Fruit fly (Drosophila melanogaster): ENCODE results near the gene RpS4.

RpS4 gene

dm6 chr3L:13021727-13022126 is 19.8 kb upstream of the RpS4 start (continued):
- no peak for TF ChIP-seq crol (GFP tag; IDR thresholded peaks at IDR 0.05)
- no peak for TF ChIP-seq bigmax (GFP tag; optimal IDR thresholded peaks at IDR 0.05)
- no peak for TF ChIP-seq CG2116 (GFP tag; optimal IDR thresholded peaks at IDR 0.05)
- peak; percentile 10 for TF ChIP-seq phol (tag; optimal IDR thresholded peaks at IDR 0.05)
- peak; percentile 26 for TF ChIP-seq en (GFP tag; optimal IDR thresholded peaks at IDR 0.05)
- peak; percentile 30 for TF ChIP-seq lab (GFP tag; optimal IDR thresholded peaks at IDR 0.05)
- TF ChIP-seq Fer2 (tag; optimal IDR thresholded peaks at IDR 0.05): no peak
- TF ChIP-seq Fer3 (tag; optimal IDR thresholded peaks at IDR 0.05): peak; percentile 19
- no peak for TF ChIP-seq Pdp1 (GFP tag; optimal IDR thresholded peaks at IDR 0.05)
- TF ChIP-seq grau (tag; optimal IDR thresholded peaks at IDR 0.05): peak; percentile 34
- no peak for TF ChIP-seq Ets97D (GFP tag; optimal IDR thresholded peaks at IDR 0.05)
- no peak for TF ChIP-seq corto (GFP tag; optimal IDR thresholded peaks at IDR 0.05)
- TF ChIP-seq CG11247 (GFP tag; IDR thresholded peaks at IDR 0.05): 0 out of 2 replicates have a peak, but pooled peaks have one; percentile 33
- peak; percentile 5 for TF ChIP-seq CG1233 (GFP tag; optimal IDR thresholded peaks at IDR 0.05)
- TF ChIP-seq pnt (GFP tag; optimal IDR thresholded peaks at IDR 0.05): no peak
- no peak for TF ChIP-seq h (optimal IDR thresholded peaks at IDR 0.05)
- TF ChIP-seq MESR4 (GFP tag; optimal IDR thresholded peaks at IDR 0.05): no peak
- TF ChIP-seq mam (GFP tag; optimal IDR thresholded peaks at IDR 0.05): peak; percentile 42
- no peak for TF ChIP-seq CG14710 (tag; optimal IDR thresholded peaks at IDR 0.05)
- peak; percentile 7 for TF ChIP-seq jumu (GFP tag; optimal IDR thresholded peaks at IDR 0.05)
- TF ChIP-seq CG10147 (GFP tag; optimal IDR thresholded peaks at IDR 0.05): no peak
- TF ChIP-seq dmrt11E (tag; optimal IDR thresholded peaks at IDR 0.05): no peak
- no peak for TF ChIP-seq nom (GFP tag; optimal IDR thresholded peaks at IDR 0.05)
- no peak for TF ChIP-seq gcm (GFP tag; optimal IDR thresholded peaks at IDR 0.05)
- TF ChIP-seq CG14441 (GFP tag; IDR thresholded peaks at IDR 0.05): 0 out of 2 replicates have a peak, but pooled peaks have one; percentile 27
- TF ChIP-seq ara (GFP tag; IDR thresholded peaks at IDR 0.05): no peak
- no peak for TF ChIP-seq CG9727 (GFP tag; optimal IDR thresholded peaks at IDR 0.05)
- no peak for TF ChIP-seq stc (GFP tag; IDR thresholded peaks at IDR 0.05)
- TF ChIP-seq PHDP (tag; optimal IDR thresholded peaks at IDR 0.05): peak; percentile 7
- no peak for TF ChIP-seq HLHmδ (GFP tag; optimal IDR thresholded peaks at IDR 0.05)
- no peak for TF ChIP-seq HHEX (GFP tag; optimal IDR thresholded peaks at IDR 0.05)
- no peak for TF ChIP-seq Dek (tag; optimal IDR thresholded peaks at IDR 0.05)
- no peak for TF ChIP-seq CG4282 (GFP tag; optimal IDR thresholded peaks at IDR 0.05)
- peak in 1 of 2 experiments; percentile 46 for TF ChIP-seq Hr51 (GFP tag; optimal IDR thresholded peaks at IDR 0.05)
- no peak for TF ChIP-seq CG4617 (GFP tag; optimal IDR thresholded peaks at IDR 0.05; ENCODE audit: borderline replicate concordance)
- TF ChIP-seq vfl (GFP tag; optimal IDR thresholded peaks at IDR 0.05): no peak
- no peak for TF ChIP-seq CG12391 (tag; optimal IDR thresholded peaks at IDR 0.05)
- no peak for TF ChIP-seq Eip74EF (GFP tag; optimal IDR thresholded peaks at IDR 0.05)
- no peak for TF ChIP-seq NK7.1 (GFP tag; optimal IDR thresholded peaks at IDR 0.05)
- peak; percentile 27 for TF ChIP-seq NfI (GFP tag; optimal IDR thresholded peaks at IDR 0.05)
- no peak for TF ChIP-seq CG11456 (GFP tag; IDR thresholded peaks at IDR 0.05)
- no peak for TF ChIP-seq Atf3 (GFP tag; optimal IDR thresholded peaks at IDR 0.05)
- TF ChIP-seq CG10543 (GFP tag; optimal IDR thresholded peaks at IDR 0.05): no peak
- no peak for TF ChIP-seq CG8388 (GFP tag; optimal IDR thresholded peaks at IDR 0.05)
- no peak for TF ChIP-seq CG17568 (GFP tag; optimal IDR thresholded peaks at IDR 0.05)
- no peak for TF ChIP-seq nerfin-2 (GFP tag; IDR thresholded peaks at IDR 0.05; ENCODE audit: partially characterized antibody)
- no peak for TF ChIP-seq vvl (GFP tag; IDR thresholded peaks at IDR 0.05)
- TF ChIP-seq Meics (GFP tag; optimal IDR thresholded peaks at IDR 0.05): no peak
- TF ChIP-seq hbn (GFP tag; IDR thresholded peaks at IDR 0.05; ENCODE audit: partially characterized antibody): no peak
- no peak for TF ChIP-seq CG3065 (GFP tag; optimal IDR thresholded peaks at IDR 0.05)
